Worm (Caenorhabditis elegans) whole organism, late embryonic: ENCODE measurements around the gene crn-3.

ENCODE experiments used
- ama-1 ChIP-seq: fragments of 150-350 bp; optimal IDR thresholded peaks from 2 replicates; lab custom pipeline; 2014
- ceh-31 ChIP-seq: sonication (generic microtip); optimal IDR thresholded peaks from 2 replicates; lab custom pipeline; 2016; ENCODE audit warnings: missing genetic modification characterization, missing compliant biosample characterization
- ceh-34 ChIP-seq: sonication (generic microtip); optimal IDR thresholded peaks from 2 replicates; lab custom pipeline; 2016; ENCODE audit warnings: mild to moderate bottlenecking, missing genetic modification characterization, missing compliant biosample characterization
- elt-4 ChIP-seq: sonication (generic microtip); optimal IDR thresholded peaks from 2 replicates; lab custom pipeline; 2016; ENCODE audit warnings: missing genetic modification characterization, missing compliant biosample characterization
- fax-1 ChIP-seq: sonication (generic microtip); optimal IDR thresholded peaks from 2 replicates; lab custom pipeline; 2016; ENCODE audit warnings: missing genotype, missing genetic modification characterization, missing compliant biosample characterization
- pqm-1 ChIP-seq: sonication (generic microtip); optimal IDR thresholded peaks from 2 replicates; lab custom pipeline; 2016; ENCODE audit warnings: missing genetic modification characterization, missing compliant biosample characterization
- rnt-1 ChIP-seq: sonication (generic microtip); optimal IDR thresholded peaks from 2 replicates; lab custom pipeline; 2016; ENCODE audit warnings: missing genetic modification characterization, missing compliant biosample characterization
- sox-4 ChIP-seq: sonication (generic microtip); optimal IDR thresholded peaks from 2 replicates; lab custom pipeline; 2017; ENCODE audit warnings: mild to moderate bottlenecking, missing genetic modification characterization, inconsistent platforms, missing compliant biosample characterization
- unc-42 ChIP-seq: sonication (generic microtip); optimal IDR thresholded peaks from 2 replicates; lab custom pipeline; 2016; ENCODE audit warnings: missing genotype, missing genetic modification characterization, missing compliant biosample characterization

ce11 chrII:10550872-10551647 is 36.8 kb upstream of the crn-3 start:
- TF ChIP-seq pqm-1 (tag; lab: Kevin White, UChicago), result no peak
- TF ChIP-seq ama-1 (lab: Kevin White, UChicago), result no peak
- no peak for TF ChIP-seq ceh-31
- TF ChIP-seq sox-4, result no peak
- no peak for TF ChIP-seq ceh-34
- TF ChIP-seq rnt-1 (tag; lab: Kevin White, UChicago), result no peak
- TF ChIP-seq fax-1 (tag; lab: Kevin White, UChicago), result no peak
- no peak for TF ChIP-seq unc-42 (tag; lab: Kevin White, UChicago)
- TF ChIP-seq elt-4 (tag; lab: Kevin White, UChicago), result no peak
